Worm (Caenorhabditis elegans) whole organism, late embryonic: Measurements from ENCODE around the gene C16C8.21.

ENCODE experiments used
- F13H6.1 ChIP-seq: sonication (generic microtip); optimal IDR thresholded peaks from 2 replicates; lab custom pipeline; 2016; ENCODE audit warnings: missing genetic modification characterization, missing compliant biosample characterization
- K02D7.2 ChIP-seq: sonication (generic microtip); optimal IDR thresholded peaks from 2 replicates; lab custom pipeline; 2017; ENCODE audit warnings: mild to moderate bottlenecking, missing genetic modification characterization, missing compliant biosample characterization
- K09A11.1 ChIP-seq: sonication (generic microtip); optimal IDR thresholded peaks from 2 replicates; lab custom pipeline; 2017; ENCODE audit warnings: antibody characterized with exemption, mild to moderate bottlenecking, missing genetic modification characterization, missing compliant biosample characterization; ENCODE audit not compliant: insufficient read depth
- Y22D7AL.16 ChIP-seq: sonication (generic microtip); optimal IDR thresholded peaks from 2 replicates; lab custom pipeline; 2016; ENCODE audit warnings: missing genetic modification characterization, missing compliant biosample characterization
- ahr-1 ChIP-seq: sonication (generic microtip); optimal IDR thresholded peaks from 2 replicates; lab custom pipeline; 2016; ENCODE audit warnings: missing genetic modification characterization, missing compliant biosample characterization
- ama-1 ChIP-seq: fragments of 150-350 bp; optimal IDR thresholded peaks from 2 replicates; lab custom pipeline; 2014
- ceh-14 ChIP-seq: sonication (generic microtip); optimal IDR thresholded peaks from 2 replicates; lab custom pipeline; 2016; ENCODE audit warnings: missing genotype, missing genetic modification characterization, missing compliant biosample characterization
- ceh-19 ChIP-seq: fragments of 200-800 bp; sonication (Bioruptor generic); optimal IDR thresholded peaks from 2 replicates; lab custom pipeline; 2018; ENCODE audit warnings: mild to moderate bottlenecking, missing genetic modification characterization, missing compliant biosample characterization
- ceh-22 ChIP-seq: sonication (generic microtip); optimal IDR thresholded peaks from 2 replicates; lab custom pipeline; 2017; ENCODE audit warnings: missing biosample characterization, missing genetic modification characterization
- ceh-30 ChIP-seq: fragments of 150-350 bp; optimal IDR thresholded peaks from 2 replicates; lab custom pipeline; 2014; ENCODE audit warnings: missing biosample characterization, missing genetic modification characterization
- ceh-31 ChIP-seq: sonication (generic microtip); optimal IDR thresholded peaks from 2 replicates; lab custom pipeline; 2016; ENCODE audit warnings: missing genetic modification characterization, missing compliant biosample characterization
- ceh-34 ChIP-seq: sonication (generic microtip); optimal IDR thresholded peaks from 2 replicates; lab custom pipeline; 2016; ENCODE audit warnings: mild to moderate bottlenecking, missing genetic modification characterization, missing compliant biosample characterization
- ceh-48 ChIP-seq: sonication (generic microtip); optimal IDR thresholded peaks from 2 replicates; lab custom pipeline; 2016; ENCODE audit warnings: missing genetic modification characterization, inconsistent platforms, missing compliant biosample characterization
- che-1 ChIP-seq: sonication (generic microtip); optimal IDR thresholded peaks from 2 replicates; lab custom pipeline; 2016; ENCODE audit warnings: mild to moderate bottlenecking, missing genetic modification characterization, missing compliant biosample characterization
- dmd-4 ChIP-seq: sonication (generic microtip); optimal IDR thresholded peaks from 2 replicates; lab custom pipeline; 2016; ENCODE audit warnings: borderline replicate concordance, missing genetic modification characterization, missing compliant biosample characterization
- dve-1 ChIP-seq: sonication (generic microtip); optimal IDR thresholded peaks from 2 replicates; lab custom pipeline; 2017; ENCODE audit warnings: antibody characterized with exemption, mild to moderate bottlenecking, missing genetic modification characterization, missing compliant biosample characterization
- elt-4 ChIP-seq: sonication (generic microtip); optimal IDR thresholded peaks from 2 replicates; lab custom pipeline; 2016; ENCODE audit warnings: missing genetic modification characterization, missing compliant biosample characterization
- eyg-1 ChIP-seq: sonication (generic microtip); optimal IDR thresholded peaks from 2 replicates; lab custom pipeline; 2016; ENCODE audit warnings: missing genotype, missing genetic modification characterization, missing compliant biosample characterization
- fkh-10 ChIP-seq: fragments of 150-350 bp; optimal IDR thresholded peaks from 2 replicates; lab custom pipeline; 2014; ENCODE audit warnings: missing biosample characterization, missing genetic modification reagents, missing genetic modification characterization
- fkh-6 ChIP-seq: sonication (generic microtip); optimal IDR thresholded peaks from 2 replicates; lab custom pipeline; 2016; ENCODE audit warnings: missing genetic modification characterization, missing compliant biosample characterization
- gmeb-2 ChIP-seq: sonication (generic microtip); optimal IDR thresholded peaks from 2 replicates; lab custom pipeline; 2016; ENCODE audit warnings: missing genetic modification characterization, inconsistent platforms, missing compliant biosample characterization
- hlh-13 ChIP-seq: fragments of 200-800 bp; sonication (Bioruptor generic); optimal IDR thresholded peaks from 2 replicates; lab custom pipeline; 2018; ENCODE audit warnings: mild to moderate bottlenecking, missing genetic modification characterization, missing compliant biosample characterization
- hlh-15 ChIP-seq: sonication (generic microtip); optimal IDR thresholded peaks from 2 replicates; lab custom pipeline; 2016; ENCODE audit warnings: missing genetic modification characterization, missing compliant biosample characterization
- hlh-30 ChIP-seq: sonication (generic microtip); optimal IDR thresholded peaks from 2 replicates; lab custom pipeline; 2017; ENCODE audit warnings: antibody characterized with exemption, missing genetic modification characterization, missing compliant biosample characterization; ENCODE audit not compliant: insufficient read depth
- lim-6 ChIP-seq: sonication (generic microtip); optimal IDR thresholded peaks from 2 replicates; lab custom pipeline; 2016; ENCODE audit warnings: missing genetic modification characterization, missing compliant biosample characterization
- lin-11 ChIP-seq: fragments of 200-800 bp; sonication (Bioruptor generic); optimal IDR thresholded peaks from 2 replicates; lab custom pipeline; 2018; ENCODE audit warnings: mild to moderate bottlenecking, missing genetic modification characterization, missing compliant biosample characterization
- madf-2 ChIP-seq: sonication (generic microtip); optimal IDR thresholded peaks from 2 replicates; lab custom pipeline; 2017; ENCODE audit warnings: missing genetic modification characterization, missing compliant biosample characterization
- mec-3 ChIP-seq: sonication (generic microtip); optimal IDR thresholded peaks from 2 replicates; lab custom pipeline; 2016; ENCODE audit warnings: borderline replicate concordance, missing genetic modification characterization, missing compliant biosample characterization
- nhr-11 ChIP-seq: fragments of 150-350 bp; optimal IDR thresholded peaks from 2 replicates; lab custom pipeline; 2014; ENCODE audit warnings: missing biosample characterization, missing genetic modification characterization
- nhr-232 ChIP-seq: sonication (generic microtip); optimal IDR thresholded peaks from 2 replicates; lab custom pipeline; 2016; ENCODE audit warnings: missing genetic modification characterization, missing compliant biosample characterization
- npax-4 ChIP-seq: sonication (generic microtip); optimal IDR thresholded peaks from 2 replicates; lab custom pipeline; 2016; ENCODE audit warnings: missing genetic modification characterization, missing compliant biosample characterization
- odd-2 ChIP-seq: sonication (generic microtip); optimal IDR thresholded peaks from 2 replicates; lab custom pipeline; 2017; ENCODE audit warnings: antibody characterized with exemption, mild to moderate bottlenecking, missing genetic modification characterization, missing compliant biosample characterization
- pax-1 ChIP-seq: fragments of 150-350 bp; optimal IDR thresholded peaks from 2 replicates; lab custom pipeline; 2014; ENCODE audit warnings: missing biosample characterization, missing genetic modification characterization
- pha-4 ChIP-seq: fragments of 150-350 bp; optimal IDR thresholded peaks from 2 replicates; lab custom pipeline; 2018; ENCODE audit warnings: missing biosample characterization, missing genetic modification reagents, missing genetic modification characterization
- pqm-1 ChIP-seq: sonication (generic microtip); optimal IDR thresholded peaks from 2 replicates; lab custom pipeline; 2016; ENCODE audit warnings: missing genetic modification characterization, missing compliant biosample characterization
- rnt-1 ChIP-seq: sonication (generic microtip); optimal IDR thresholded peaks from 2 replicates; lab custom pipeline; 2016; ENCODE audit warnings: missing genetic modification characterization, missing compliant biosample characterization
- sox-4 ChIP-seq: sonication (generic microtip); optimal IDR thresholded peaks from 2 replicates; lab custom pipeline; 2017; ENCODE audit warnings: mild to moderate bottlenecking, missing genetic modification characterization, inconsistent platforms, missing compliant biosample characterization
- unc-42 ChIP-seq: sonication (generic microtip); optimal IDR thresholded peaks from 2 replicates; lab custom pipeline; 2016; ENCODE audit warnings: missing genotype, missing genetic modification characterization, missing compliant biosample characterization
- unc-86 ChIP-seq: sonication (generic microtip); optimal IDR thresholded peaks from 2 replicates; lab custom pipeline; 2016; ENCODE audit warnings: missing genetic modification characterization, missing compliant biosample characterization
- ztf-16 ChIP-seq: sonication (generic microtip); optimal IDR thresholded peaks from 2 replicates; lab custom pipeline; 2017; ENCODE audit warnings: missing genetic modification characterization, missing compliant biosample characterization

Gene C16C8.21

ce11 chrII:3443154-3443553 lies 4.9 kb upstream of the C16C8.21 start, which contains the start of gene C16C8.22:
Gene C16C8.22, minus strand, starts transcription at chrII:3443254.
- no peak for TF ChIP-seq sox-4
- TF ChIP-seq dmd-4, result no peak
- TF ChIP-seq rnt-1 (tag; lab: Kevin White, UChicago), result no peak
- no peak for TF ChIP-seq dve-1 (tag; lab: Kevin White, UChicago)
- TF ChIP-seq eyg-1 (tag; lab: Kevin White, UChicago), result no peak
- no peak for TF ChIP-seq ceh-48 (tag; lab: Kevin White, UChicago)
- TF ChIP-seq pax-1, result no peak
- no peak for TF ChIP-seq F13H6.1 (tag; lab: Kevin White, UChicago)
- no peak for TF ChIP-seq odd-2
- TF ChIP-seq K02D7.2 (tag; lab: Kevin White, UChicago), result no peak

ce11 chrII:3444280-3444679 lies 3.7 kb upstream of the C16C8.21 start, which contains the start of gene C16C8.4:
Gene C16C8.4, minus strand, starts transcription at chrII:3444380.
- TF ChIP-seq hlh-15 (tag; lab: Kevin White, UChicago), result no peak
- no peak for TF ChIP-seq ceh-34 (tag; lab: Kevin White, UChicago)
- no peak for TF ChIP-seq ceh-22
- TF ChIP-seq pqm-1, result no peak
- TF ChIP-seq fkh-10 (GFP tag; lab: Kevin White, UChicago), result no peak
- no peak for TF ChIP-seq hlh-30 (tag; lab: Kevin White, UChicago)
- TF ChIP-seq dve-1 (tag; lab: Kevin White, UChicago), result no peak

ce11 chrII:3445285-3445806 lies 2.7 kb upstream of the C16C8.21 start, which contains the start of the genes C16C8.5 and C16C8.16:
Gene C16C8.5, minus strand, starts transcription at chrII:3445385.
Gene C16C8.16, plus strand, starts transcription at chrII:3445756.
- TF ChIP-seq mec-3 (tag; lab: Kevin White, UChicago), result no peak
- no peak for TF ChIP-seq pha-4 (tag; lab: Kevin White, UChicago)
- no peak for TF ChIP-seq eyg-1 (tag; lab: Kevin White, UChicago)
- TF ChIP-seq ahr-1 (tag; lab: Kevin White, UChicago), result no peak
- TF ChIP-seq K02D7.2 (tag; lab: Kevin White, UChicago), result no peak
- no peak for TF ChIP-seq ztf-16 (tag; lab: Kevin White, UChicago)
- TF ChIP-seq ceh-30 (tag; lab: Kevin White, UChicago), result no peak
- TF ChIP-seq hlh-13 (GFP tag; lab: Kevin White, UChicago), result no peak
- no peak for TF ChIP-seq lim-6 (tag; lab: Kevin White, UChicago)
- TF ChIP-seq sox-4, result no peak
- TF ChIP-seq dmd-4, result no peak
- no peak for TF ChIP-seq ceh-14
- no peak for TF ChIP-seq ama-1 (lab: Kevin White, UChicago)
- TF ChIP-seq, all 69 proteins: peak for 0

- TF ChIP-seq che-1 (no peak), lin-11 (no peak), ceh-14 (no peak), nhr-232 (tag; lab: Kevin White, UChicago) (no peak), unc-42 (tag; lab: Kevin White, UChicago) (no peak), hlh-13 (GFP tag; lab: Kevin White, UChicago) (no peak), elt-4 (tag; lab: Kevin White, UChicago) (no peak), ceh-31 (tag; lab: Kevin White, UChicago) (no peak), madf-2 (tag; lab: Kevin White, UChicago) (no peak), ama-1 (lab: Kevin White, UChicago) (no peak), dmd-4 (no peak), fkh-6 (tag; lab: Kevin White, UChicago) (no peak), nhr-11 (no peak), npax-4 (tag; lab: Kevin White, UChicago) (no peak)
Measured at ce11 chrII:3446647-3447046, 1.4 kb upstream of the C16C8.21 start, which contains the start of the genes C16C8.20 and gldi-6. Gene C16C8.20, plus strand, starts transcription at chrII:3446947. Gene gldi-6, plus strand, starts transcription at chrII:3446947.

- no peak for TF ChIP-seq Y22D7AL.16 (tag; lab: Kevin White, UChicago)
- no peak for TF ChIP-seq ceh-31 (tag; lab: Kevin White, UChicago)
- TF ChIP-seq unc-42 (tag; lab: Kevin White, UChicago), result no peak
- TF ChIP-seq ztf-16 (tag; lab: Kevin White, UChicago), result no peak
- TF ChIP-seq gmeb-2 (tag; lab: Kevin White, UChicago), result no peak
- no peak for TF ChIP-seq hlh-13 (GFP tag; lab: Kevin White, UChicago)
- no peak for TF ChIP-seq dmd-4
- no peak for TF ChIP-seq K09A11.1 (tag; lab: Kevin White, UChicago)
- TF ChIP-seq unc-86, result no peak
- no peak for TF ChIP-seq ceh-19 (GFP tag; lab: Kevin White, UChicago)
- no peak for TF ChIP-seq ceh-30 (tag; lab: Kevin White, UChicago)
- no peak for TF ChIP-seq ceh-48 (tag; lab: Kevin White, UChicago)
- no peak for TF ChIP-seq sox-4
Measured at ce11 chrII:3448776-3449280, 822 bp downstream of the C16C8.21 start, which contains the start of gene C16C8.25. Gene C16C8.25, plus strand, starts transcription at chrII:3449230.
